Worm (Caenorhabditis elegans): Measurements from ENCODE around the gene tbc-11.

Gene tbc-11

ce11 chrX:975236-975535 is 50.4 kb downstream of the tbc-11 start:
- TF ChIP-seq dao-5 (tag; optimal IDR thresholded peaks at IDR 0.05) (no peak), him-1 (tag; optimal IDR thresholded peaks at IDR 0.05) (no peak), W03F9.2 (tag; optimal IDR thresholded peaks at IDR 0.05) (no peak)

- TF ChIP-seq W03F9.2 (tag; optimal IDR thresholded peaks at IDR 0.05), result no peak
- no peak for TF ChIP-seq him-1 (tag; optimal IDR thresholded peaks at IDR 0.05)
- TF ChIP-seq dao-5 (tag; optimal IDR thresholded peaks at IDR 0.05), result no peak
Observed at ce11 chrX:977958-978686, 53.4 kb downstream of the tbc-11 start, which contains the start of gene abhd-3.2. abhd-3.2 (minus strand) TSS chrX:978008.

- no peak for TF ChIP-seq W03F9.2 (tag; optimal IDR thresholded peaks at IDR 0.05)
- no peak for TF ChIP-seq dao-5 (tag; optimal IDR thresholded peaks at IDR 0.05)
- TF ChIP-seq him-1 (tag; optimal IDR thresholded peaks at IDR 0.05), result no peak
Observed at ce11 chrX:980252-981009, 55.7 kb downstream of the tbc-11 start, which contains the start of gene C44C1.1. C44C1.1 (plus strand) TSS chrX:980776.
